Worm (Caenorhabditis elegans) whole organism, L1 larva: ENCODE data around the gene F40F8.3.
A peak's percentile ranks its signal among the peaks of the same experiment; 100 is the strongest.

Experiments
- C34B4.2 ChIP-seq: sonication (generic microtip); optimal IDR thresholded peaks from 2 replicates; lab custom pipeline; 2017; ENCODE audit warnings: mild to moderate bottlenecking, missing genetic modification characterization, missing compliant biosample characterization
- Y116A8C.19 ChIP-seq: sonication (generic microtip); optimal IDR thresholded peaks from 2 replicates; lab custom pipeline; 2016; ENCODE audit warnings: missing compliant biosample characterization, missing genetic modification characterization, borderline replicate concordance
- aha-1 ChIP-seq: fragments of 150-350 bp; optimal IDR thresholded peaks from 2 replicates; lab custom pipeline; 2014; ENCODE audit warnings: missing biosample characterization, missing genetic modification characterization
- aly-2 ChIP-seq: fragments of 150-350 bp; optimal IDR thresholded peaks from 2 replicates; lab custom pipeline; 2014; ENCODE audit warnings: missing biosample characterization, missing genetic modification characterization
- ama-1 ChIP-seq: fragments of 150-350 bp; optimal IDR thresholded peaks from 2 replicates; lab custom pipeline; 2014
- blmp-1 ChIP-seq: fragments of 150-350 bp; optimal IDR thresholded peaks from 2 replicates; lab custom pipeline; 2014; ENCODE audit warnings: missing biosample characterization, missing genetic modification characterization
- ceh-63 ChIP-seq: fragments of 200-800 bp; sonication (Bioruptor generic); optimal IDR thresholded peaks from 2 replicates; lab custom pipeline; 2018; ENCODE audit warnings: mild to moderate bottlenecking, missing genetic modification characterization, missing compliant biosample characterization
- ceh-8 ChIP-seq: fragments of 200-800 bp; sonication (Bioruptor generic); optimal IDR thresholded peaks from 2 replicates; lab custom pipeline; 2018; ENCODE audit warnings: mild to moderate bottlenecking, missing genetic modification characterization, moderate library complexity, missing compliant biosample characterization
- ceh-88 ChIP-seq: fragments of 200-800 bp; sonication (Bioruptor generic); IDR thresholded peaks from 2 replicates; pipeline ENCODE4 v1.3.6; 2022; ENCODE audit warnings: missing genetic modification characterization, missing compliant biosample characterization
- dsc-1 ChIP-seq: sonication (generic microtip); optimal IDR thresholded peaks from 2 replicates; lab custom pipeline; 2016; ENCODE audit warnings: mild to moderate bottlenecking, missing genetic modification characterization, missing compliant biosample characterization
- egl-27 ChIP-seq, 2 experiments: fragments of 150-350 bp in 1 of 2; sonication (generic microtip); optimal IDR thresholded peaks; 3 replicates each; lab custom pipeline; 2017 to 2018; ENCODE audit warnings: missing biosample characterization in 2 of 2, missing genetic modification characterization in 2 of 2, missing genetic modification reagents in 2 of 2
- elt-2 ChIP-seq: sonication (generic microtip); optimal IDR thresholded peaks from 2 replicates; lab custom pipeline; 2016; ENCODE audit warnings: missing genetic modification characterization, mild to moderate bottlenecking, inconsistent platforms, missing compliant biosample characterization, missing genetic modification reagents
- elt-3 ChIP-seq, 6 experiments: fragments of 150-350 bp in 1 of 6; sonication (generic microtip); optimal IDR thresholded peaks; 2 replicates each; lab custom pipeline; 2017 to 2018; ENCODE audit warnings: missing biosample characterization in 6 of 6, missing genetic modification characterization in 6 of 6, inconsistent platforms in 1 of 6
- ets-5 ChIP-seq: fragments of 200-800 bp; sonication (Bioruptor generic); IDR thresholded peaks from 2 replicates; pipeline ENCODE4 v1.3.6; 2022; ENCODE audit warnings: missing genetic modification characterization, missing compliant biosample characterization
- fkh-8 ChIP-seq: sonication (generic microtip); optimal IDR thresholded peaks from 2 replicates; lab custom pipeline; 2016; ENCODE audit warnings: mild to moderate bottlenecking, missing genetic modification characterization, missing compliant biosample characterization
- fos-1 ChIP-seq: fragments of 150-350 bp; optimal IDR thresholded peaks from 2 replicates; lab custom pipeline; 2014; ENCODE audit warnings: missing biosample characterization, missing genetic modification characterization
- grh-1 ChIP-seq: fragments of 200-800 bp; sonication (Bioruptor generic); IDR thresholded peaks from 2 replicates; pipeline ENCODE4 v1.3.6; 2022; ENCODE audit warnings: missing genetic modification reagents, missing genetic modification characterization, missing compliant biosample characterization
- hlh-17 ChIP-seq: fragments of 200-800 bp; sonication (Bioruptor generic); optimal IDR thresholded peaks from 2 replicates; lab custom pipeline; 2018; ENCODE audit warnings: missing genetic modification characterization, mild to moderate bottlenecking, missing compliant biosample characterization, moderate library complexity, borderline replicate concordance
- hpl-2 ChIP-seq: fragments of 150-350 bp; optimal IDR thresholded peaks from 2 replicates; lab custom pipeline; 2014; ENCODE audit warnings: missing biosample characterization, missing genetic modification reagents, missing genetic modification characterization
- irx-1 ChIP-seq: sonication (generic microtip); optimal IDR thresholded peaks from 2 replicates; lab custom pipeline; 2016; ENCODE audit warnings: missing genetic modification characterization, missing compliant biosample characterization
- jun-1 ChIP-seq: fragments of 150-350 bp; optimal IDR thresholded peaks from 2 replicates; lab custom pipeline; 2014; ENCODE audit warnings: missing biosample characterization, missing genetic modification reagents, missing genetic modification characterization
- lin-13 ChIP-seq: fragments of 150-350 bp; optimal IDR thresholded peaks from 2 replicates; lab custom pipeline; 2014; ENCODE audit warnings: missing biosample characterization, missing genetic modification reagents, missing genetic modification characterization
- lin-14 ChIP-seq: fragments of 200-800 bp; sonication (Bioruptor generic); optimal IDR thresholded peaks from 2 replicates; lab custom pipeline; 2018; ENCODE audit warnings: mild to moderate bottlenecking, missing genetic modification characterization, moderate library complexity, missing compliant biosample characterization
- lin-35 ChIP-seq, 2 experiments: fragments of 150-350 bp; optimal IDR thresholded peaks; 2 replicates each; lab custom pipeline; 2014; ENCODE audit warnings: missing biosample characterization in 2 of 2, missing genetic modification characterization in 2 of 2, missing genetic modification reagents in 2 of 2
- lir-3 ChIP-seq: sonication (generic microtip); optimal IDR thresholded peaks from 2 replicates; lab custom pipeline; 2016; ENCODE audit warnings: mild to moderate bottlenecking, missing genetic modification characterization, moderate library complexity, missing compliant biosample characterization; ENCODE audit not compliant: poor library complexity
- mdl-1 ChIP-seq, 2 experiments: fragments of 150-350 bp; optimal IDR thresholded peaks; 2 replicates each; lab custom pipeline; 2014 to 2017; ENCODE audit warnings: missing biosample characterization in 2 of 2, missing genetic modification characterization in 2 of 2, inconsistent platforms in 1 of 2
- nhr-11 ChIP-seq: fragments of 150-350 bp; optimal IDR thresholded peaks from 2 replicates; lab custom pipeline; 2014; ENCODE audit warnings: missing biosample characterization, missing genetic modification characterization
- nhr-12 ChIP-seq: sonication (generic microtip); optimal IDR thresholded peaks from 2 replicates; lab custom pipeline; 2017; ENCODE audit warnings: missing biosample characterization, missing genetic modification characterization
- nhr-19 ChIP-seq: fragments of 200-800 bp; sonication (Bioruptor generic); conservative IDR thresholded peaks from 2 replicates; pipeline ENCODE4 v1.3.6; 2022; ENCODE audit warnings: missing genetic modification characterization, missing compliant biosample characterization
- nhr-20 ChIP-seq: sonication (generic microtip); optimal IDR thresholded peaks from 2 replicates; lab custom pipeline; 2016; ENCODE audit warnings: mild to moderate bottlenecking, missing genetic modification characterization, missing compliant biosample characterization
- nhr-47 ChIP-seq: sonication (generic microtip); optimal IDR thresholded peaks from 2 replicates; lab custom pipeline; 2016; ENCODE audit warnings: mild to moderate bottlenecking, missing genetic modification characterization, moderate library complexity, missing compliant biosample characterization
- nhr-71 ChIP-seq: sonication (generic microtip); optimal IDR thresholded peaks from 2 replicates; lab custom pipeline; 2016; ENCODE audit warnings: mild to moderate bottlenecking, missing genetic modification characterization, moderate library complexity, missing compliant biosample characterization
- nhr-77 ChIP-seq: fragments of 150-350 bp; optimal IDR thresholded peaks from 2 replicates; lab custom pipeline; 2014; ENCODE audit warnings: missing biosample characterization, missing genetic modification characterization
- nhr-85 ChIP-seq: sonication (generic microtip); peaks from one replicate; lab custom pipeline; 2016; ENCODE audit warnings: missing genetic modification characterization, inconsistent platforms, missing compliant biosample characterization
- pag-3 ChIP-seq: sonication (generic microtip); optimal IDR thresholded peaks from 2 replicates; lab custom pipeline; 2017; ENCODE audit warnings: missing genetic modification characterization, mild to moderate bottlenecking, missing compliant biosample characterization, antibody characterized with exemption, borderline replicate concordance; ENCODE audit not compliant: insufficient read depth
- pax-3 ChIP-seq: fragments of 200-800 bp; sonication (Bioruptor generic); optimal IDR thresholded peaks from 2 replicates; lab custom pipeline; 2018; ENCODE audit warnings: mild to moderate bottlenecking, missing genetic modification characterization, moderate library complexity, missing compliant biosample characterization
- pqm-1 ChIP-seq: sonication (generic microtip); optimal IDR thresholded peaks from 3 replicates; lab custom pipeline; 2017; ENCODE audit warnings: missing biosample characterization, missing genetic modification characterization
- skn-1 ChIP-seq: fragments of 150-350 bp; optimal IDR thresholded peaks from 2 replicates; lab custom pipeline; 2014; ENCODE audit warnings: missing biosample characterization, missing genetic modification characterization
- sptf-1 ChIP-seq: fragments of 150-350 bp; optimal IDR thresholded peaks from 2 replicates; lab custom pipeline; 2014; ENCODE audit warnings: missing biosample characterization, missing genetic modification characterization
- sup-37 ChIP-seq: fragments of 200-800 bp; sonication (Bioruptor generic); optimal IDR thresholded peaks from 2 replicates; lab custom pipeline; 2018; ENCODE audit warnings: mild to moderate bottlenecking, missing genetic modification characterization, missing compliant biosample characterization
- swsn-7 ChIP-seq: sonication (generic microtip); optimal IDR thresholded peaks from 2 replicates; lab custom pipeline; 2016; ENCODE audit warnings: missing genetic modification characterization, missing compliant biosample characterization
- unc-30 ChIP-seq: sonication (generic microtip); optimal IDR thresholded peaks from 2 replicates; lab custom pipeline; 2017; ENCODE audit warnings: missing biosample characterization, missing genetic modification characterization
- xbp-1 ChIP-seq: sonication (generic microtip); optimal IDR thresholded peaks from 2 replicates; lab custom pipeline; 2016; ENCODE audit warnings: missing genetic modification characterization, missing compliant biosample characterization
- zip-4 ChIP-seq: fragments of 200-800 bp; sonication (Bioruptor generic); optimal IDR thresholded peaks from 2 replicates; lab custom pipeline; 2018; ENCODE audit warnings: mild to moderate bottlenecking, missing genetic modification characterization, moderate library complexity, missing compliant biosample characterization
- ztf-11 ChIP-seq, 2 experiments: sonication (generic microtip); optimal IDR thresholded peaks; 2 replicates each; lab custom pipeline; 2016 to 2017; ENCODE audit warnings: missing genetic modification characterization in 2 of 2, missing biosample characterization in 1 of 2, missing compliant biosample characterization in 1 of 2

The F40F8.3 gene

DNA sequence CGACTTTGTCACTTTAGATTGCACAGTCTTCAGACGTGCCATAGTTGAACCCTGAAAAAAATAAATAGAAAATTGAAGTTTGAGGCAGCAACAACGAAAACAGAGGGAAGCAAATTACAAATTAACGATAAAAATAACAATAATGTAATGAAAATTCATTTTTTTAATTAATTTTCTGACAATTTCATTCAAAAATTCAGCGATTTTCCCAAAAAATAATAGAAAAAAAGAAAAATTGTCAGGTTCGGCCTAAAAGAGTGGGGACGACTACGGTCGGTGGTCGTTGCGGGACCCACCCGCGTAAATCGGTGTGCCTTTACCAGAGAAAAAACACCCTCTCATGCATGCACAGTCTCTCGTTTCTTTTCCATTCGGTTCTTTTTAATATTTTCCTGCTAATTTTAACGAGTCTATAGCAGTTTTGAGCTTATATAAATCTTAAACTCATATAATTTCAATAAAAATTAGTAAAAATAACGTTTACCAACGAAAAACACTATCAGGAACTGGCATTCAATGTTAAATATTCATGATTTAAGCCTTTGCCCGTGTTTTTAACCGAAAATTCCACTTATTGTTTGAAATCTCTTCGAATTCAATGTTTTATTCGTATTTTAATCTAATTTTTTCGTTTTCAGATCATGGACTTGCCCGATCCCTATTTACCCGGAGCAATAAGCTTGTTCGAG, 2.6 kb upstream of the F40F8.3 start, which contains the start of the genes rps-9 and lsm-1 (continued):
- TF ChIP-seq lir-3 (tag; lab: Kevin White, UChicago) (peak; percentile 26), dsc-1 (tag; lab: Kevin White, UChicago) (peak; percentile 38), pqm-1 (tag; lab: Kevin White, UChicago) (no peak), nhr-20 (peak; percentile 63), ceh-88 (GFP tag; lab: Robert Waterston, UW) (no peak), ztf-11 (tag; optimal IDR thresholded peaks at IDR 0.05; lab: Kevin White, UChicago) (no peak), elt-3 (tag; optimal IDR thresholded peaks at IDR 0.05; lab: Kevin White, UChicago) (peak in 1 of 6 experiments; percentile 37), skn-1 (tag; lab: Kevin White, UChicago) (peak; percentile 86), hpl-2 (GFP tag; lab: Kevin White, UChicago) (no peak), nhr-77 (tag; lab: Kevin White, UChicago) (peak; percentile 58)
- TF ChIP-seq, all 84 proteins: peak for 35

DNA sequence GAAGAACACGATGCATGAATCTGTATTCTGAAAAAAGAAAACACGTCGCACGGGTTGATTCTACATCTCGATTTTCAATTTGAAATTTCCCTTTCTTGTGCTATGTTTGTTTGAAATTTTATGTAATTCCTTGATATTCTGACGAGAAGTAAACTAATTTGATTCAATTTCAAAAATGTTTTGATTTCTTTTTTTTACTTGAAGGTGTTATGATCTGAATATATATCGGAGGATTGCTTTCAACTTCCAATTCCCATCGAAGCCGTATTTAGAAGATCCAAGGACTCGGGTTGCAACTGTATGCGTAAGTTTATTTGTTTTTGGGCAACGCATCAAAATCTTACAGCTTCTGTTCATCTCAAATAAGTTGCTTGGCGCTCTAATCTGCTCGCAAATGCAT, 1.7 kb upstream of the F40F8.3 start, which contains the start of gene F40F8.1:
Gene F40F8.1 (plus strand): TSS at position 301 of the 400 bp plus-strand sequence.
- TF ChIP-seq fkh-8 (tag; lab: Kevin White, UChicago) (no peak), mdl-1 (tag; optimal IDR thresholded peaks at IDR 0.05; lab: Kevin White, UChicago) (no peak), nhr-19 (GFP tag; lab: Robert Waterston, UW) (no peak), nhr-12 (tag; lab: Kevin White, UChicago) (no peak), pag-3 (tag; lab: Kevin White, UChicago) (no peak), C34B4.2 (tag; lab: Kevin White, UChicago) (no peak), lin-13 (GFP tag; lab: Kevin White, UChicago) (no peak), grh-1 (GFP tag; lab: Robert Waterston, UW) (no peak), pax-3 (tag; lab: Kevin White, UChicago) (no peak), unc-30 (no peak), blmp-1 (tag; lab: Kevin White, UChicago) (no peak), nhr-20 (no peak), swsn-7 (tag; lab: Kevin White, UChicago) (no peak), aha-1 (tag; lab: Kevin White, UChicago) (no peak), nhr-71 (tag; lab: Kevin White, UChicago) (no peak), hlh-17 (no peak), dsc-1 (tag; lab: Kevin White, UChicago) (no peak), zip-4 (GFP tag; lab: Kevin White, UChicago) (no peak), aly-2 (tag; lab: Kevin White, UChicago) (no peak)

DNA sequence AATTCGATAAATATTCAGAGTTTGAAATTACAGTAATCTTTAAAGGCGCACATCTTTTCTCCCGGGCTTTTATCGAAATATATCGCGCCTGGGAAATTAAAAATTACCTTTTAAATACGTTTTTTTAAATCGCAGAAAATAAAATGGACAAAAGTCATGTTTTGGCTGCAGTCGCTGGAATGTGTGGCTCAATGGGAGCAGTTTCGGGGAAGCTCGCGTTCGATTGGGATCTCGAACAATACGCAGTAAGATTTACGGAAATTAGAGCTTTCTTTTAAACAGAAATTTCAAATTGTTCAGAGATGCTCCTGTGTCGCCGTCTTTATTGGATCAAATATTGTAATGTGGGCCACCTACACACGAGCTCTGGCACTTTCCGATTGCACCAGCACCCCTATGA, 428 bp downstream of the F40F8.3 start, which contains the start of gene F40F8.12:
Gene F40F8.12 (plus strand): TSS at position 301 of the 400 bp plus-strand sequence.
- TF ChIP-seq xbp-1: no peak
- no peak for TF ChIP-seq lin-14
- TF ChIP-seq egl-27 (tag; optimal IDR thresholded peaks at IDR 0.05; lab: Kevin White, UChicago): no peak
- TF ChIP-seq ceh-88 (GFP tag; lab: Robert Waterston, UW): no peak
- no peak for TF ChIP-seq nhr-20
- no peak for TF ChIP-seq ceh-8

DNA sequence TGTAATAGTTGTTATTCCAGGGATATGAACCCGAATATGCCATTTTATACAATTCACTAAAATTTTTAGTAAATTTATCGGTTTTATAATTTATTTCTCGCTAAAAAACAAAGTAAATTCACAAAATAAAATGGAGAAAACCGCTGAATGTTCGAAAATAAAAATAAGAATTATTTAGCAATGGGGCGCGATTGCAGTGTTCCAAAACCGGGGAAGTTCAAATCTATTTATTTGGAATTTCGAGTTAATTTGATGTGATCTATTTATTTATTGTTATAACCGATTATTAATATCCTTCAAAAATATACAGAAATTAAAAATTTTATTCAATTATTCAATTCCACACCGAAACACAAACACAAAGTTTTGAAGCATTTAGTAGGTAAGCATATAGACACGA, 3.5 kb downstream of the F40F8.3 start, which contains the start of gene F40F8.11:
Gene F40F8.11 (minus strand): TSS at position 49 of the 400 bp plus-strand sequence.
- TF ChIP-seq elt-2 (peak; percentile 22), ets-5 (GFP tag; lab: Robert Waterston, UW) (no peak), sptf-1 (tag; lab: Kevin White, UChicago) (no peak), nhr-85 (tag; lab: Kevin White, UChicago) (peak; percentile 76), zip-4 (GFP tag; lab: Kevin White, UChicago) (no peak), pag-3 (tag; lab: Kevin White, UChicago) (no peak), nhr-47 (tag; lab: Kevin White, UChicago) (peak; percentile 53), Y116A8C.19 (no peak), aha-1 (tag; lab: Kevin White, UChicago) (no peak), lin-35 (GFP tag; optimal IDR thresholded peaks at IDR 0.05; lab: Kevin White, UChicago) (peak; percentile 89 to 95), grh-1 (GFP tag; lab: Robert Waterston, UW) (no peak), nhr-11 (tag; lab: Kevin White, UChicago) (no peak), ama-1 (no peak), sup-37 (GFP tag; lab: Kevin White, UChicago) (no peak), C34B4.2 (tag; lab: Kevin White, UChicago) (no peak), jun-1 (tag; lab: Kevin White, UChicago) (no peak), hlh-17 (no peak), ceh-63 (GFP tag; lab: Kevin White, UChicago) (no peak), fos-1 (tag; lab: Kevin White, UChicago) (no peak), irx-1 (tag; lab: Kevin White, UChicago) (no peak), mdl-1 (tag; optimal IDR thresholded peaks at IDR 0.05; lab: Kevin White, UChicago) (no peak)
